Fruit fly (Drosophila melanogaster) ovary, adult (tissue): ENCODE results near the gene siz.

Experiments
- CG17801 ChIP-seq: fragments of 200-800 bp; optimal IDR thresholded peaks from 2 replicates; lab custom pipeline; 2019; ENCODE audit warnings: missing biosample characterization, mild to moderate bottlenecking, missing genetic modification characterization, moderate library complexity; ENCODE audit not compliant: partially characterized antibody

The siz gene

DNA sequence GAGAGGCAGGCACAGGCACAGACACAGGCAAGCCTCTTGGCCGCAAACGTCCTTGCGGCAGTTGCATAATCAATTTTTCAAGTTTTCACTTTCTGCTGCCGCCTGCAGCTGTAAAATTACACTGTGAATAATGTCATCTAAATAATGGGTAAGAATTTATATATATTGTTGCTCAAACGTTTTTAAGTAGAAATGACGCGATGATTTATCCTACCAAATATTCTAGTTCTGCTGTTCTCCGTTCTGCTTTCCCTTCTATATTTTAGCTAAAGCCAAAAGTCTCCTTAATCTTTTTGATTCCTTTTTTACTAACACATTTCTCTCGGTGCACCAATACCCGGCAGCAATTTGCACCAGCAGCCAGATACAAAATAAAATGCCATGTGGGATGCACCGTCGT, 46.1 kb downstream of the siz start:
- TF ChIP-seq CG17801 (GFP tag; lab: Kevin White, UChicago): no peak

DNA sequence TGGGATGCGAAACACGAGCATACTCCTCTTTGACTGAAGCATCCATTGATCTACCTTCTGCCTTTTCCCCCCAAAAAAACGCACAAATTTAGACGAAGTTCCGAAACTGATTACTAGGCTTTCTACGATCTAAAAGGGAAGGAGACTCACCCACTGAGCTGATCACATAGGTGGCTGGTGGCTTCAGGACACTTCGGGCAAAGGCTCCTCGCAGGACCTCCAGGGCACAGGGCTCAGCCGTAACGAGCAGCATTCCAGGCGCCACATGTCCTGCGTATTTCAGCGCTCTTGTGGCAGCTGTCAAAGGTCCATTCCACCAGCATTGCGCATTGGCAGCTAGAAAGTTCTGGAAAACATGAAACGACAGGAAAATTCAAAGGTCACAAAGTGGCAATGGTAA, 54.6 kb downstream of the siz start, which contains the start of gene CG33285:
Gene CG33285 (minus strand): TSS at position 101 of the 400 bp plus-strand sequence.
- no peak for TF ChIP-seq CG17801 (GFP tag; lab: Kevin White, UChicago)

DNA sequence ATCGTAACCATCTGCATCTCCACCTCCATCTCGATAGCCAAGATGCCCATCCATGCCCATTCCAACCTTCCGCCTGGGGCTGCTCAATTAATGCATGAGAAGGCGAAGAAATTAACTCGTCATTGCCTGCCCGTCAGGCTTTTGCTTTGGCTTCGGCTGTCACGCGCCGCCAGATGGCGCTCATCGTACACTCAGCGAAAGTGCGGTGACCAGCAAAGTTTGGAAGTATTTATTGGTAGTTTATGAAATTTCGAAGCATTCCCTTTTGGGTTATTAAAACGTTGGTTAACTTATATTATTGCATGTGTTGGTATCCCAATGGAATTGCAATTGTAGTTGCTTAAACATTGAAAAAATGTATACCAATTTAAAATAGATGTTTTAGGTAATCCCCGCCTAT, 55.9 kb downstream of the siz start:
- no peak for TF ChIP-seq CG17801 (GFP tag; lab: Kevin White, UChicago)

DNA sequence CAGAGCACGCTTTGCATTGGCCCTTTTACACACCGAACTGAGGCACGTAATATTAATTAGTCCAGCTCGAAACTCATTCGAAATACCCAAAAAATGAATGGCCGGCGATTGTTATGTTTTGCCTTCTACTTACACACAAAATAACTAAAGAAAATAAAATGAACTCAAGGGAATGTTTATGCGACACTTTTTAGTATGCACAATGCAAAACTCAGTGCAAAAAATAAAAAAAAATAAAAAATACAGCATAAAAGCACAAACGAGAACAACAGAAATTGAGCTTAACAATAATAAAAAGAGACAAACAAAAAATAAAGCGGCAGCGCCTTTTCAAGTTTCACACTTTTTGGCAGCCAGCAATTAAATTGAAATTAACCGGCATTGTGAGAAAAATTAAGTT, 63.1 kb downstream of the siz start:
- TF ChIP-seq CG17801 (GFP tag; lab: Kevin White, UChicago): peak; percentile 85

DNA sequence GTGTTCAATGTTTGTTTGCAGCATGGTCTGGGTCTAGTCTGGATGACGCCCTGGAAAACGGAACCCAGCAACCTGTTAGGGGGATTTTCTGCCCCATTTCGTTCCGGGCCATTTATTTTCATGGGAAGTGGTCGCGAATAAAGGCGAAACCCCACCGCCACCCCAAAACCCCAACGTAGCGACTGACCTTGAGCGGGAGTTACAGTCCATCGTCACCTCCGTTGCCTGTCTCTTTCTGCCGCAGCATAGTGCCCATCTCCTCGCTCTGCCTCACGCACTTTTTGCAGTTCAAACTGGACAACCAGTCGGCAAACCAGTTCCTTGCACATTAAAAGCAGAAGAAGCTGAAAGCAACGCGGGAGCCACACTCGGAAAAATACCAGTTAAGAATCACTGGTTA, 64.3 kb downstream of the siz start:
- TF ChIP-seq CG17801 (GFP tag; lab: Kevin White, UChicago): no peak

DNA sequence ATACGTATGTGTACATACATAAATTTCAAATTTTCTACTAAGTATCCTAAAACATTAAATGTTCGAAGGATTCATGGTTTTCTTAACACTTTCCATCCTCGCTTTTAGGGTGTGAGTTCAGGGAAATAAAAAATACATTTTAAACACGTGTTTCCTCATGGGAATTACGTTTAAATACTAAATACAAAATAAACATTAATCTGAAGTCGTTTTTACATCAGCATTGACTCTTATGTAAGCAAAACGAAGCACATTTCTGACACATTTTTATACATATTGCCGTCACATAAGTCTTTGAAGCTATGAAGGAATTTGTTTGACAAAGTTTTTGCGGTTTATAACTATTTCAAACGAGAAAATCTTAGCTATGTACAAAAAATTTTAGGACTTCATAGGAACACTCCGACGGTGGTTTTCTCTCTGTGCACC, 64.7 kb downstream of the siz start:
- no peak for TF ChIP-seq CG17801 (GFP tag; lab: Kevin White, UChicago)

DNA sequence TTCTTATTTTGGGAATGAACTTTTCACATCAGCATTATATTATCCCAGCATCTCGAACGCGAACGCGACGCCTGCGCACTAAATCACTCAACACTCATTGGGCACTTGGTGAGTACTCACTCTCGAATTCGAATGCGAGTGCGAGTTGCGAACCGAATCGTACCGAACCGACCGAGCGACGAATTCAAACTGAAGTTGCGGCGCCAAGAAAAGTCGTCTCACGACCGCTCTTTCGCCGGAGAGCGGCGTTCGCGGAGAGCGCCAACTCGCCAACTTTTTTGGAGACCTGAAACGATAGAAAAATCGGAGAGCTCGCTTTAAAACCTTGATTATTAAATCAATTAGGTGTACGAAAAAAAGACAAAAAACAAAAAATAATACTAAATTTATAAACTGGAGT, 65.6 kb downstream of the siz start:
- no peak for TF ChIP-seq CG17801 (GFP tag; lab: Kevin White, UChicago)

DNA sequence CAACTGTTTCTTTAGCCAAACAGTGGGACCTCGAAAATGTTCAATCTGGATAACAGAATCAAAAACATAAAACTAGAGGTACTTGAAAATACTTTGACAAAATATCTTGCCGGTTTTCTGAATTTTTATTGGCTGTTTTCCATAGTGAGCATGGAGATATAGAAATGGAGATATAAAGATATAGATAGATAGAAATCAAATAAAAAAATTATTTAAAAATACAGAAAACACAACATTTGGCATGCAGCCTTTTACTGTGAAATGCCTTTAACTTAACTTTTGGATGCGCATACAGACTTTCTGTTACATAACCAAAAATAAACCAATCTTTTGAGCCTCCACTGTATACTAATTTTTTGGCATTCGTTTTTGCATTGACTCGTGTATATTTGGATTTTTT, 66.1 kb downstream of the siz start:
- TF ChIP-seq CG17801 (GFP tag; lab: Kevin White, UChicago): no peak

DNA sequence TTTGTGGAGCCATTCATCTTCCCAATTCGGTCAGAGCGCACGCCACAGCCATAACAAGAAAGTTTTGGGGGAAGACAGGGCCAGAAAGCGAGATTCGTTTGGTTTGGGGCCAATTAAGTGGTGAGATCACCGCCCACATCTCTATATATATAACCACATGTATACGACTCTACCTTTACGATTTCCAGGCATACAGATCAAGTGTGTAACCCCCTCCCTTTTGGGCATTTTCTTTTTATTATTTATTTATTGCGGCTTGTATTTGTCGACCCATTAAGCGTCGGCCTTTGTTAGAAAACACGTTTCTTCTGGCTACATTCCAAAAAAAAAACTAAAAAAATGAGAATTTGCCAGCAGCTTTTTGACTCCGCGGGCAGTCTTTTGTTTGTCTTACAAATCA, 67.0 kb downstream of the siz start:
- TF ChIP-seq CG17801 (GFP tag; lab: Kevin White, UChicago): no peak

DNA sequence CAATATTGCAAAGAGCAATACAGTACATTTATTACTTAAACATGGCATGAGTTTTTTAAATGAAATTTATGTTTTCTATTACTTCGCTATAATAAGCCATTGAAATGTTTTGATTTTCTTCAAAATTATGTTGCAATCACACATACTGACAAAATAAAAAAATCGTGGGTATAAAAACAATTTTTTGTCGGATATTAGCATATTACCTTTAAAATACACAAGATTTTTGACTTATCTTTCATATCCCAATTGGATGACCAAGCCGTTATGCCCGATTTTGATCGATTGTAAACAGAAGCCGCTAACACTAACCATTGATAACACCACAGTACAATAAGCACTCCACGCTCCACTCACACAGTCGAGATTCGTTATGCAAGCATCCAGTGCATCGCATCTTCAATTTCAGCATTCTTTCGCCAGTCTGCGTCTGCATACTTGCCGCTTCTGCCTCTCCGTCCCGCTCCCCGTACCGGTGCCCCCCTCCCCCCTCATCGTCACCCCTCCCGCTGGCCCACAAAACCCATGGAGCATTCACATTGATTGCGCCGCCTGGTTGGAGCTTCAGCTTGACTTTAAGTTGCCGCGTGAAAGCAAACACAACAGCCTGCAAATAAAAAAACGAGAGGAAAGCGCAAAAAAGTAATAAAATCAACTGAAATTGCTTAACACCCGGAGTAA, 70.1 kb downstream of the siz start:
- no peak for TF ChIP-seq CG17801 (GFP tag; lab: Kevin White, UChicago)

DNA sequence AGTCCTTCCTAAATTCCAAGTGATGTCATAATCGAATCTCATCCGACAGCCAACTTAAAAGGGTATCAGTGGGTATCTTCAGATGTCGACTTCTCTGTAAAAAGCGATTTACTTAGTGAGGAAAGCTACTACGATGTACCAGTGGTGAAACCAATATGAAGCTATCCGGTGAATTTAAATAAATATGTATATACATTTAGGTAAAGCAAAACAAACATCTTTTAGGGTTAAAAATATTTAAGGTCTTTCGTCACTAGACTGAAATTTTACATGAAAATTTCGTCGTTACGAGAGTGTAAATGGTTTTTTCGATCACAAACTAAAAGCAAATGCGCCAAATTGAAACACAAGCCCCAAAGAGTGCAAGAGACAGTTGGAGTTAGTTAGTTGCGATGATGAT, 72.5 kb downstream of the siz start:
- TF ChIP-seq CG17801 (GFP tag; lab: Kevin White, UChicago): no peak

DNA sequence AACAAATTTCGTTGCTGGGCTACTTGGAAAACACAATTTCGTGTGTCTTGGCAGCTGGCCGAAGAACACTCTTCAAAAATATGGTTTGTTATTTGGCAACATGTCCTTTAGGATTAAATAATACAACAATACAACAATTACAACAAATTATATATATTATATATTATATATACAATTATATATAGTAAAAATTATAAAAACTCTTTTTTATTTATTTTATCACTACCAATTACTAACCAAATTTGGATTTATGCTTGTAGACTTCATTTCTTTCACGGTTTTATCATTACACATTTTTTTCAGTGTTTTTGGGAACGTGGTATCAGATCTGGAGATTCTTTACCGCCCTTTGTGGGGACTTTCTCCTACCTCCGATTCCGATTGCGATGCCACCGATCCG, 74.1 kb downstream of the siz start:
- no peak for TF ChIP-seq CG17801 (GFP tag; lab: Kevin White, UChicago)

DNA sequence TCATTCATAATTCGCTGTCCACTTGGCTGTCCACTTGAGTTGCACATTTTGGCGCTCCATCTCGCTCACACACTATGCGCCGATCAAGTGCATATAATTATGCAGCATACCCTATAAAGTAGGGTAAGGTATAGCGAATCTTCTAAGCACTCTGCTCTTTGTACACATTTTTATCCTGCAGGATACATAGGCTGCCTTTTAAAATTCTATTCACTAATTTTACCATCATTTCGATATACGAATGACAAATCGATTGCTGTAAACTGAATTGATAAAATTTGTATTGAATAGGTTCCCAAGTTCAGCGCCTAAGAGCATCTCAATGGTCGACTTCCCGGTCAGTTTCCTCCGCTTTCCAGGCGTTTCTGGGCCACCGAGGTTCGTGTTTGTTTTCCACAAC, 78.7 kb downstream of the siz start:
- TF ChIP-seq CG17801 (GFP tag; lab: Kevin White, UChicago): no peak

DNA sequence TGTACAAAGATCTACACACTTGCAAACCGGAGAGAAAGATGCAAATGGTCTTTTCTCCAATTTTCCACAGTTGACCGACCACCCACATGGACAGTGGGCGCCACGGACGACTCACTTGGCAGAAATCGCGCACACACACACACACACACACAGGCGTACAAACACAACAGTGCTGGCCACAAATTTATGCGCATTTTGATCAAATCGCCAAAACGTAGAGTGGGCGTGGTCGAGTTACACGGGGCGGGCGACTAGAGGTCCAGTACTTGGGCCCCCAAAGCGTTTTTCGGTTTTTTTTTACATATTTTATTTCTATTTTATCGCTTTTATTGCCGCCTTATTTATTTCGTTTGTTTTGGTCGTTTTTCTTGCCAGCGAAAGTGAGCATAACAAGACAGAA, 84.3 kb downstream of the siz start:
- TF ChIP-seq CG17801 (GFP tag; lab: Kevin White, UChicago): no peak

DNA sequence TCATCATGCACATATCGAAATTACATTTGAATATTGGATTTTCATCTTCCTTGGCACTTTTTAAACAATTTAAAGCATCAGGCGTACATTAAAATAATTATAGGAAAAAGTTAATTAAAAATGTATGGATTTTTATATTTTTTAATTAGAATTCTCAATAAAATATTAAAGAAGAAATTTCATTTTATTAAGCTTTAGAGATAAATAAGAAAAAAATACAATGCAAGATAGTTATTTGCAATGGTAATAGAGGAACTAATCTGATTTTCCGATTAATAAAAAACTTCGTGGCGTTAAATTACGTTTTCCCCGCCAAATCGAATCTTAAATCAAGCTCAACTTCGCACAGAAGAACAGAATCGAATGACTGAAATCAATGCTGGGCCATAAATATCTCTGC, 87.0 kb downstream of the siz start, which contains the start of gene CG43938:
Gene CG43938 (plus strand): TSS at position 301 of the 400 bp plus-strand sequence.
- TF ChIP-seq CG17801 (GFP tag; lab: Kevin White, UChicago): no peak

DNA sequence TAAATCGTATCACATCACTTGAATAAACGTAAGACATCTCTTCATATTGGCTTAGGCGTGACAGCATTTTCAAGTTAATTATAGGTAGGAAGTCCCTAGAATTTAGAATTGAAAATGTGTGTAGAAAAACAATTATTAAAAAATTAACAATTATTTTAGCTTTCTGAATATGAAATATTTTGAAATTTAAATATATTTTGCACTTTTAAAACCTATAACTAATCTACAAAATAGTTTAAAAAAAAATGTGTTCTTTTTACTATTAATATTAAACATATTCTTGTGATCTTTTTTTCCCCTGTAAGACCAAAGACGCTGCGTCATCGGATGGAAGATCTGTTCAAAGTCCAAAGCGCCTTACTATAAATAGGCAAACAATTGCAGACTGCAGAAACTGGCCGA, 88.2 kb downstream of the siz start:
- TF ChIP-seq CG17801 (GFP tag; lab: Kevin White, UChicago): no peak

DNA sequence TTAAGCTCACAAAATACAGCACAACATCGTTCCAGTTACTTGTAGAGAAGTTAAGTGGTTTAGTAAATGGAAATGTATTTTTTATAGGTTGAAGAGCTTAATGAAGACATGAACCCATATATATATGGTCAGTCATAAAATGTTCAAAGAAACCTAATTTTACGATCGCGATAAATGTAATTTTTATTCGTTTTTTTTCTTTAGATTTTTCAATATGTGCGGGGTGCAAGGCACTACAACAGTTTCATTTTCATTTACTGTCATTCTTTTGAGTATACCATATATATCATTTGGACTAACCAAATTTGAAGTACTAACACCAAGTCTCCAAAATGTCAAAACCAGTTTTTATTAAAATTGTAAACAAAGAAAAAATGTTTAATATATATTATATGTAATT, 89.1 kb downstream of the siz start, which contains the start of gene CG33284:
Gene CG33284 (plus strand): TSS at position 301 of the 400 bp plus-strand sequence.
- TF ChIP-seq CG17801 (GFP tag; lab: Kevin White, UChicago): no peak
